Worm (Caenorhabditis elegans) whole organism, early embryonic: ENCODE measurements around the gene Y50D4B.2.

Source experiments
- F13C5.2 ChIP-seq: sonication (generic microtip); optimal IDR thresholded peaks from 2 replicates; lab custom pipeline; 2017; ENCODE audit warnings: mild to moderate bottlenecking, missing genetic modification characterization, inconsistent platforms, missing compliant biosample characterization
- aly-1 ChIP-seq: sonication (generic microtip); optimal IDR thresholded peaks from 2 replicates; lab custom pipeline; 2016; ENCODE audit warnings: missing genetic modification characterization, missing compliant biosample characterization
- ama-1 ChIP-seq: fragments of 150-350 bp; optimal IDR thresholded peaks from 2 replicates; lab custom pipeline; 2014
- ceh-13 ChIP-seq: fragments of 200-800 bp; sonication (Bioruptor generic); optimal IDR thresholded peaks from 2 replicates; lab custom pipeline; 2018; ENCODE audit warnings: mild to moderate bottlenecking, missing genetic modification characterization, missing compliant biosample characterization
- flt-1 ChIP-seq: fragments of 200-800 bp; sonication (Bioruptor generic); IDR thresholded peaks from 2 replicates; pipeline ENCODE4 v1.3.6; 2022; ENCODE audit warnings: missing genetic modification characterization, missing compliant biosample characterization
- sea-1 ChIP-seq: fragments of 200-800 bp; sonication (Bioruptor generic); conservative IDR thresholded peaks from 2 replicates; pipeline ENCODE4 v1.3.6; 2022; ENCODE audit warnings: missing genetic modification characterization, missing compliant biosample characterization
- tbx-37 ChIP-seq: fragments of 200-800 bp; sonication (Bioruptor generic); conservative IDR thresholded peaks from 2 replicates; pipeline ENCODE4 v1.3.6; 2022; ENCODE audit warnings: missing genetic modification reagents, missing genetic modification characterization, missing compliant biosample characterization
- tra-4 ChIP-seq: sonication (generic microtip); optimal IDR thresholded peaks from 2 replicates; lab custom pipeline; 2017; ENCODE audit warnings: missing genetic modification characterization, missing compliant biosample characterization

DNA sequence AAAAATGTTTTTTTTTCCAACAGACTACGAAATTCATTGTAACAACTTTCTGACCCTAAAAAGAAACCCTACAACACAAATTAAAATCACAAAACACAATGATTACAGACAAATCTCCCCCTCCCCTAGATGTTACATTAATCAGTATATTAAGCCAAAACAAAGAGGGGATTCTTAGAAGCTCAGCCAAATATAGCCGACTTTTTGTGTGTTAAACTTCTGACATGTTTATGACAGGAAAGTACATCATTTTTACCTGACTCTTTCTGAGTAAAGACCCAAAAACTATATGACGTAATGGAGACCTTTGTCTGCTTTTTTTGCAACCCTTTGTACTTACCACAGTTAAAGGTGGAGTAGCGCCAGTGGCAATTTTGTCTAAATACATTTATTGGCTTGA lies 19.7 kb downstream of the Y50D4B.2 start:
- TF ChIP-seq ama-1 (lab: Kevin White, UChicago) = no peak
- no peak for TF ChIP-seq flt-1 (GFP tag; lab: Robert Waterston, UW)
- TF ChIP-seq sea-1 = no peak
- TF ChIP-seq aly-1 (tag; lab: Kevin White, UChicago) = no peak
- TF ChIP-seq tra-4 (tag; lab: Kevin White, UChicago) = no peak
- TF ChIP-seq F13C5.2 (tag; lab: Kevin White, UChicago) = no peak
- no peak for TF ChIP-seq ceh-13 (GFP tag; lab: Kevin White, UChicago)
- TF ChIP-seq tbx-37 (GFP tag; lab: Robert Waterston, UW) = no peak
